Fruit fly (Drosophila melanogaster): ENCODE results near the gene qless.

Gene qless

dm6 chr3R:31231134-31231533 is 21.3 kb downstream of the qless start:
- no peak for TF ChIP-seq dl (GFP tag; optimal IDR thresholded peaks at IDR 0.05; ENCODE audit: insufficient read depth in 1 of 2, partially characterized antibody in 2 of 2)
- peak; percentile 63 for TF ChIP-seq Myc (optimal IDR thresholded peaks at IDR 0.05)

DNA sequence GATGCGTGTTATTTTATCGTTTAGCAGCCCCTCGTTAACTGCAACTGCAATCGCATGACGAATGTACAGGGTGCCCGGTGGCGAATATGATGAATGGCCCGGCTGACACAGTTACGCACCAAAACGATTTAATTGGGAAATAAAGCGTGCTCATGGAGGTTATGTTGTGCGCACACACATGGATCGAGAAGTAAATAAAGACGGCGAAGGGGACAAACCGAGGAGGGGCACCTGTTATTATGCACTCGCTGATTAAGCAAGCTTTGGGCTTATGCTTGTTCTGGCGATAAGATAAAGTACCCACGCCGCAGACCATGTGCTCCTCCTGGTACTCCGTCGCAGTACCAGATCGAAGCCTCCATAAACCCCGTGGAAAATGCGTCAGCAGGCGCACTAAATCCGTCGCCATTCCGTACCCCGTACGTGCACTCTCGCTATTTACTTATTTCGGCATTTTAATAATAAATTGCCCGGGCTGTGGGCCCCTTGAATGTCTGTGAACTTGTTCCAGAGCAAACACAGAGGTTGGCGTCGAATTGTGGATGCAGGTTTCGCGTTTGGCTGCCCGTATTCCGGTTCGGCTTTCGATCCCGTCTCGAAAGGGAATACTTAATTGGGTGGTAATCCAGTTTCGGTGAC is 27.2 kb downstream of the qless start:
- peak; percentile 22 for TF ChIP-seq dmrt93B (GFP tag; optimal IDR thresholded peaks at IDR 0.05)
- TF ChIP-seq GATAd (GFP tag; optimal IDR thresholded peaks at IDR 0.05): no peak
- TF ChIP-seq Hr78 (GFP tag; optimal IDR thresholded peaks at IDR 0.05): no peak
- peak; percentile 72 for TF ChIP-seq br (GFP tag; optimal IDR thresholded peaks at IDR 0.05)
- TF ChIP-seq Jra (GFP tag; optimal IDR thresholded peaks at IDR 0.05): peak; percentile 71
- peak; percentile 63 for TF ChIP-seq HLH106 (tag; optimal IDR thresholded peaks at IDR 0.05)
- no peak for TF ChIP-seq woc (GFP tag; optimal IDR thresholded peaks at IDR 0.05)
- TF ChIP-seq lola (GFP tag; optimal IDR thresholded peaks at IDR 0.05): no peak
- TF ChIP-seq CrebA (GFP tag; optimal IDR thresholded peaks at IDR 0.05; ENCODE audit: borderline replicate concordance): no peak
- peak; percentile 25 for TF ChIP-seq sage (GFP tag; optimal IDR thresholded peaks at IDR 0.05)
- no peak for TF ChIP-seq Rel (GFP tag; optimal IDR thresholded peaks at IDR 0.05)
- TF ChIP-seq Rel (tag; optimal IDR thresholded peaks at IDR 0.05): peak; percentile 59
- TF ChIP-seq ey (GFP tag; optimal IDR thresholded peaks at IDR 0.05): peak; percentile 76
- no peak for TF ChIP-seq CG32264 (GFP tag; optimal IDR thresholded peaks at IDR 0.05)
- TF ChIP-seq Dfd (GFP tag; optimal IDR thresholded peaks at IDR 0.05): no peak
- no peak for TF ChIP-seq tai (GFP tag; optimal IDR thresholded peaks at IDR 0.05)
- TF ChIP-seq foxo (GFP tag; optimal IDR thresholded peaks at IDR 0.05): peak in 1 of 2 experiments; percentile 74
- no peak for TF ChIP-seq dl (GFP tag; optimal IDR thresholded peaks at IDR 0.05; ENCODE audit: insufficient read depth in 1 of 2, partially characterized antibody in 2 of 2)
- TF ChIP-seq pan (optimal IDR thresholded peaks at IDR 0.05): no peak
- peak; percentile 58 for TF ChIP-seq psq (GFP tag; optimal IDR thresholded peaks at IDR 0.05)
- TF ChIP-seq Sp1 (GFP tag; optimal IDR thresholded peaks at IDR 0.05): peak; percentile 56
- TF ChIP-seq brk (GFP tag; optimal IDR thresholded peaks at IDR 0.05): peak; percentile 64
- TF ChIP-seq OdsH (GFP tag; optimal IDR thresholded peaks at IDR 0.05): peak; percentile 26
- TF ChIP-seq h (GFP tag; optimal IDR thresholded peaks at IDR 0.05): peak; percentile 79
- TF ChIP-seq CG9705 (GFP tag; optimal IDR thresholded peaks at IDR 0.05): no peak
- TF ChIP-seq Abd-B (GFP tag; optimal IDR thresholded peaks at IDR 0.05): no peak
- no peak for TF ChIP-seq N (GFP tag; optimal IDR thresholded peaks at IDR 0.05)
- TF ChIP-seq Myc (optimal IDR thresholded peaks at IDR 0.05): no peak
- no peak for TF ChIP-seq dsf (GFP tag; optimal IDR thresholded peaks at IDR 0.05; ENCODE audit: borderline replicate concordance)
- no peak for TF ChIP-seq jim (GFP tag; optimal IDR thresholded peaks at IDR 0.05)
- TF ChIP-seq usp (GFP tag; optimal IDR thresholded peaks at IDR 0.05): no peak
- no peak for TF ChIP-seq Dif (GFP tag; optimal IDR thresholded peaks at IDR 0.05; ENCODE audit: partially characterized antibody)
- TF ChIP-seq Vsx2 (GFP tag; optimal IDR thresholded peaks at IDR 0.05; ENCODE audit: partially characterized antibody): no peak
- no peak for TF ChIP-seq Mio (GFP tag; optimal IDR thresholded peaks at IDR 0.05)
- TF ChIP-seq Hnf4 (GFP tag; optimal IDR thresholded peaks at IDR 0.05): peak; percentile 46
- TF ChIP-seq Hr83 (GFP tag; optimal IDR thresholded peaks at IDR 0.05; ENCODE audit: poor library complexity, severe bottlenecking): peak; percentile 66
- peak; percentile 80 for TF ChIP-seq fru (GFP tag; optimal IDR thresholded peaks at IDR 0.05)
- no peak for TF ChIP-seq sv (GFP tag; optimal IDR thresholded peaks at IDR 0.05)
- peak; percentile 80 for TF ChIP-seq rgr (GFP tag; optimal IDR thresholded peaks at IDR 0.05)
